Fruit fly (Drosophila melanogaster) whole organism, prepupa: ENCODE measurements around the gene Ucp4A.

ENCODE experiments used
- CG10631 ChIP-seq: fragments of 200-800 bp; sonication (Bioruptor generic); optimal IDR thresholded peaks from 2 replicates; lab custom pipeline; 2016; ENCODE audit warnings: missing biosample characterization, missing genetic modification characterization
- CG11762 ChIP-seq: fragments of 200-800 bp; sonication (Bioruptor generic); optimal IDR thresholded peaks from 3 replicates; lab custom pipeline; 2016; ENCODE audit warnings: missing biosample characterization, missing genetic modification characterization; ENCODE audit not compliant: insufficient read depth
- CG1621 ChIP-seq: fragments of 200-800 bp; sonication (Bioruptor generic); optimal IDR thresholded peaks from 3 replicates; lab custom pipeline; 2018; ENCODE audit warnings: missing biosample characterization, mild to moderate bottlenecking, missing genetic modification characterization
- CG16779 ChIP-seq: fragments of 200-800 bp; sonication (Bioruptor generic); optimal IDR thresholded peaks from 3 replicates; lab custom pipeline; 2017; ENCODE audit warnings: missing biosample characterization, mild to moderate bottlenecking, missing genetic modification characterization
- CG3919 ChIP-seq: fragments of 200-800 bp; sonication (Bioruptor generic); optimal IDR thresholded peaks from 3 replicates; lab custom pipeline; 2016; ENCODE audit warnings: missing biosample characterization, missing genetic modification characterization
- CG6792 ChIP-seq: fragments of 200-800 bp; sonication (Bioruptor generic); optimal IDR thresholded peaks from 3 replicates; lab custom pipeline; 2016; ENCODE audit warnings: missing biosample characterization, missing genetic modification characterization
- Lpt ChIP-seq: fragments of 200-800 bp; sonication (Bioruptor generic); optimal IDR thresholded peaks from 3 replicates; lab custom pipeline; 2016; ENCODE audit warnings: missing biosample characterization, missing genetic modification characterization
- OdsH ChIP-seq: fragments of 200-800 bp; sonication (Bioruptor generic); optimal IDR thresholded peaks from 3 replicates; lab custom pipeline; 2016; ENCODE audit warnings: missing biosample characterization, missing genetic modification characterization
- svp ChIP-seq: fragments of 200-800 bp; sonication (Bioruptor generic); peaks from one replicate; lab custom pipeline; 2016; ENCODE audit warnings: missing biosample characterization, missing genetic modification characterization

- TF ChIP-seq CG6792 (peak; percentile 19), OdsH (no peak), svp (GFP tag; lab: Kevin White, UChicago) (no peak), CG10631 (GFP tag; lab: Kevin White, UChicago) (no peak), CG1621 (tag; lab: Kevin White, UChicago) (no peak), Lpt (GFP tag; lab: Kevin White, UChicago) (no peak), CG16779 (tag; lab: Kevin White, UChicago) (no peak), CG11762 (GFP tag; lab: Kevin White, UChicago) (no peak), CG3919 (no peak)
These were observed 33.2 kb downstream of the Ucp4A start for dm6 chrX:17877974-17878373.
